Worm (Caenorhabditis elegans) whole organism, midembryonic: ENCODE data around the gene ZK666.12.

Source experiments
- T22C8.4 ChIP-seq: fragments of 200-800 bp; sonication (Bioruptor generic); IDR thresholded peaks from 2 replicates; pipeline ENCODE4 v1.3.6; 2022; ENCODE audit warnings: missing genetic modification characterization, missing compliant biosample characterization
- cog-1 ChIP-seq: sonication (generic microtip); optimal IDR thresholded peaks from 2 replicates; lab custom pipeline; 2016; ENCODE audit warnings: missing genetic modification characterization, missing compliant biosample characterization
- flt-1 ChIP-seq: fragments of 200-800 bp; sonication (Bioruptor generic); IDR thresholded peaks from 2 replicates; pipeline ENCODE4 v1.3.6; 2022; ENCODE audit warnings: missing genetic modification characterization, missing compliant biosample characterization
- klf-2 ChIP-seq: fragments of 200-800 bp; sonication (Bioruptor generic); conservative IDR thresholded peaks from 2 replicates; pipeline ENCODE4 v1.3.6; 2022; ENCODE audit warnings: missing genetic modification reagents, missing genetic modification characterization, missing compliant biosample characterization
- med-1 ChIP-seq: sonication (generic microtip); optimal IDR thresholded peaks from 2 replicates; lab custom pipeline; 2017; ENCODE audit warnings: missing genetic modification characterization, mild to moderate bottlenecking, missing compliant biosample characterization, antibody characterized with exemption, missing genetic modification reagents; ENCODE audit not compliant: insufficient read depth
- ref-1 ChIP-seq: fragments of 200-800 bp; sonication (Bioruptor generic); conservative IDR thresholded peaks from 2 replicates; pipeline ENCODE4 v1.3.6; 2022; ENCODE audit warnings: missing genetic modification reagents, missing genetic modification characterization, missing compliant biosample characterization
- tab-1 ChIP-seq: fragments of 200-800 bp; sonication (Bioruptor generic); IDR thresholded peaks from 2 replicates; pipeline ENCODE4 v1.3.6; 2022; ENCODE audit warnings: missing genetic modification characterization, missing compliant biosample characterization
- ztf-23 ChIP-seq: fragments of 200-800 bp; sonication (Bioruptor generic); IDR thresholded peaks from 2 replicates; pipeline ENCODE4 v1.3.6; 2022; ENCODE audit warnings: missing genetic modification reagents, missing genetic modification characterization, missing compliant biosample characterization
- ztf-29 ChIP-seq: fragments of 200-800 bp; sonication (Bioruptor generic); IDR thresholded peaks from 2 replicates; pipeline ENCODE4 v1.3.6; 2022; ENCODE audit warnings: missing genetic modification reagents, missing genetic modification characterization, missing compliant biosample characterization

The ZK666.12 gene

DNA sequence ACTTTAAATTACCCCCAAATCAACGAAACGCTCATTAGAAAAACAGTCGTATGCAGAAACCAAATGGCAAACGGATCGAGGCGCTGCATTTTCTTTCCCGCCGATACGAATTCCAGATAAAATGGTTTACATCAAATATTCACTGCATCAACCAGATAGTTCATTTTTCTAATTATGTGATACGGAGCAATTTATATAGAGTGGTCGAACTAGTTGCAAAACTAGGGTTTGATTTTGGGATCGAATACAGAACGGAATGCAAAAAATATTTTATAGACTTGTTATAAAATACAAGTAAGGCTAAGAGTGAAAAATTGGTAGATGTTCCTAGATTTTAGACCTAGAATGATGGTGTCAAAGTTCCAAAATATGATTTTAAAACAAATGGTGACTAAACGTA, 23.9 kb downstream of the ZK666.12 start:
- TF ChIP-seq ref-1, result no peak
- no peak for TF ChIP-seq tab-1 (GFP tag; lab: Robert Waterston, UW)
- no peak for TF ChIP-seq cog-1 (tag; lab: Kevin White, UChicago)
- no peak for TF ChIP-seq ztf-29 (GFP tag; lab: Robert Waterston, UW)
- TF ChIP-seq T22C8.4, result no peak
- TF ChIP-seq flt-1 (GFP tag; lab: Robert Waterston, UW), result no peak
- no peak for TF ChIP-seq med-1
- TF ChIP-seq klf-2, result no peak
- no peak for TF ChIP-seq ztf-23 (GFP tag; lab: Robert Waterston, UW)

DNA sequence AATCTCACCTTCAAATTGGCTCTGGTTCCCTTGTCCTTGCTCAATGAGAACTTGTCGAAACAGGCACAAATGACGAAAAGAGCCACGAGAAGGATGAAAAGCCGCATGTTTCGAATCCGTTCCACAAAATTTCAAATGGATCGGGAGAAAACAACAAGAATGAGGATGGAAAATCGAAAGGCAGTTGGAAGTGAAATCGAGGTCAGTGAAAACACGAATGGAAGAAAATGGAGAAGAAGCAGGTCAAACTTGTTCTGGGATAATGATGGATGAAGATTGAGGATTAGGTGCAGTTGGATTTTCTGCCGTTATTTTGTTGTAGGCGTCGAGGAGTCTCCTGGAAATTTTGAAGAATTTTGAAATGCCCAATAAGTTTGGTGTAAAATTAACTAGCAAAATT, 27.0 kb downstream of the ZK666.12 start:
- TF ChIP-seq cog-1 (tag; lab: Kevin White, UChicago), result no peak
- no peak for TF ChIP-seq klf-2
- TF ChIP-seq flt-1 (GFP tag; lab: Robert Waterston, UW), result no peak
- no peak for TF ChIP-seq T22C8.4
- TF ChIP-seq tab-1 (GFP tag; lab: Robert Waterston, UW), result no peak
- no peak for TF ChIP-seq ztf-23 (GFP tag; lab: Robert Waterston, UW)
- TF ChIP-seq ztf-29 (GFP tag; lab: Robert Waterston, UW), result no peak

- no peak for TF ChIP-seq ztf-23 (GFP tag; lab: Robert Waterston, UW)
- no peak for TF ChIP-seq flt-1 (GFP tag; lab: Robert Waterston, UW)
- TF ChIP-seq cog-1 (tag; lab: Kevin White, UChicago), result no peak
- TF ChIP-seq klf-2, result no peak
- TF ChIP-seq ref-1, result no peak
- no peak for TF ChIP-seq T22C8.4
- TF ChIP-seq med-1, result no peak
- no peak for TF ChIP-seq ztf-29 (GFP tag; lab: Robert Waterston, UW)
- TF ChIP-seq tab-1 (GFP tag; lab: Robert Waterston, UW), result no peak
Measured at ce11 chrII:10523583-10523982, 27.6 kb downstream of the ZK666.12 start, which contains the start of gene F59B10.5. TSS of gene F59B10.5 (minus strand) at chrII:10523683.

- TF ChIP-seq cog-1 (tag; lab: Kevin White, UChicago), result no peak
- TF ChIP-seq flt-1 (GFP tag; lab: Robert Waterston, UW), result no peak
- TF ChIP-seq T22C8.4, result no peak
- TF ChIP-seq klf-2, result no peak
- no peak for TF ChIP-seq ref-1
- TF ChIP-seq ztf-29 (GFP tag; lab: Robert Waterston, UW), result no peak
Measured at ce11 chrII:10524374-10524773, 28.4 kb downstream of the ZK666.12 start, which contains the start of gene F59B10.6. TSS of gene F59B10.6 (minus strand) at chrII:10524474.

DNA sequence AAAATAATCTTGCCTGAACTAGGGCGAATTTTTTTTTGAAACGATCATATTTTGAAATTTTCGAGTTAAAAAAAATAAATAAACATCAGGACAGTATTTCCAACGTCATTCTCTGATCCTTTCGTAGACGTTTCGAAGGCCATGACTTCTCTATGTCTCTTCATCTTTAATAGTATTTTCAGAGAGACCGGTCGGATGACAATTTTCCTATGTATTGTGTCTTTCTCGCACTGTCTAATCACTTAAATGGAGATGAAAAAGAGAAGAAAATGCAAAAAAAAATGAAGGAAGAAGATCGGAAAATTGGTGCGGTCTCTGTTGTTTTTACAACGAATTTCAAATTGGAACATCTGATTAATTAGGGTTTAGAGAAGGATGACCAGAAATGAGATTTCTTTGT, 29.1 kb downstream of the ZK666.12 start:
- TF ChIP-seq ztf-23 (GFP tag; lab: Robert Waterston, UW), result no peak
- TF ChIP-seq tab-1 (GFP tag; lab: Robert Waterston, UW), result no peak
- TF ChIP-seq ztf-29 (GFP tag; lab: Robert Waterston, UW), result no peak
- no peak for TF ChIP-seq flt-1 (GFP tag; lab: Robert Waterston, UW)
- no peak for TF ChIP-seq cog-1 (tag; lab: Kevin White, UChicago)
- TF ChIP-seq med-1, result no peak
- TF ChIP-seq klf-2, result no peak
- no peak for TF ChIP-seq T22C8.4
- TF ChIP-seq ref-1, result no peak

DNA sequence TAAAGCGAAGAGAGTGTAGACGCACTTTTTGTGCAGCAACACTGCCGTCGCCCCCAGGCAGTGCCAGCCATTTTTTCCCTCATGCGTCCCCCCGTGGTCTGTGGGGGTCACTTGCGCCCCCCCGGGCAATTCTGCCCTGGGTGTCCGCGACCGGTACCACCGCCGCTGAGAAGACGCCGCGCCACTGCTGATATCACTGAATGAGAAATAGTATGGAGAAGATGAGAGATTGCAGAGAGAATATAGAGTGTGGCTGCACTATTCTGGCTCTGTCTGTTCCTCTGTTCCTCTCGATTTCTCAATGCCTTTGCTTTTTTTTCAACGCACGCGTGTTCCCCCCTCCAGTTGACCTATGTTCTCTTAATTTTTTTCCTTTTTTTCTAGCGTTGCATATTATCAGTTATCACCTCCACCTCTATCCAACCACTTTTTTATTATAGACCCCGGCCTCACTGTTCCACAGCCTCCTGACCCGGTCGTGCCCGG, 31.7 kb downstream of the ZK666.12 start, which contains the start of gene mab-10:
Gene mab-10 (plus strand): TSS at position 436 of the 486 bp plus-strand sequence.
- no peak for TF ChIP-seq T22C8.4
- TF ChIP-seq flt-1 (GFP tag; lab: Robert Waterston, UW), result no peak
- TF ChIP-seq ref-1, result no peak
- TF ChIP-seq ztf-23 (GFP tag; lab: Robert Waterston, UW), result 0 out of 2 replicates have a peak, but pooled peaks have one; percentile 48
- TF ChIP-seq cog-1 (tag; lab: Kevin White, UChicago), result no peak

DNA sequence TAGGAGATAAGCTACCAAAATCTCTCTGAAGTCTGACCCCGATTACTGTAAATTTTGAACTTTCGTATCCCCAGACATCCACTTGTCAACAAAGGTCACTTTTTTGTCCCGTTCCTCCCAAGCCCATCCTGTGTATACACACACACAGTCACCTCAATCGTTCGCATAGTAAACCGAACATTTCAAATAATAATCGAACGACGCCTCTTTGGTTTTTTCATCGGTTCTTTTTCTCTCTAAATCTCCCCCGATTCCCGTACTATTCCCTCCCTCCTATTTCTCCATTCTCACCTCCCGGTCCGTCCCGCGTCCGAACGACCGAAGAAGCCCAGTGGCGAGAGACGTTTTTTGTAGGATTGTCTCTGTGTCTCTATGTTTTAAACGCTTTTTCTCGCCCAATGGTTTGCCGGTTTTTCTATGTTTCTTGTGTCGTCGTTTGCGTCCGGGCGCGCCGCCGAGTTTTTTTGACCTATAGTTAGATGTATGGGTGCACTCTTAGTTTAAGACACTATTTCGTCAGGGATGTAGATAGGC, 33.3 kb downstream of the ZK666.12 start:
- TF ChIP-seq ref-1, result no peak
- TF ChIP-seq T22C8.4, result no peak
- TF ChIP-seq klf-2, result no peak
- no peak for TF ChIP-seq tab-1 (GFP tag; lab: Robert Waterston, UW)
- TF ChIP-seq med-1, result no peak
- no peak for TF ChIP-seq ztf-29 (GFP tag; lab: Robert Waterston, UW)
- TF ChIP-seq flt-1 (GFP tag; lab: Robert Waterston, UW), result no peak
- TF ChIP-seq cog-1 (tag; lab: Kevin White, UChicago), result no peak
- TF ChIP-seq ztf-23 (GFP tag; lab: Robert Waterston, UW), result no peak

ce11 chrII:10530907-10531306, 34.9 kb downstream of the ZK666.12 start:
- TF ChIP-seq flt-1 (GFP tag; lab: Robert Waterston, UW), result no peak
- no peak for TF ChIP-seq klf-2
- TF ChIP-seq ref-1, result no peak
- TF ChIP-seq T22C8.4, result no peak
- no peak for TF ChIP-seq ztf-29 (GFP tag; lab: Robert Waterston, UW)
- no peak for TF ChIP-seq cog-1 (tag; lab: Kevin White, UChicago)
- no peak for TF ChIP-seq ztf-23 (GFP tag; lab: Robert Waterston, UW)
- no peak for TF ChIP-seq med-1
- no peak for TF ChIP-seq tab-1 (GFP tag; lab: Robert Waterston, UW)

DNA sequence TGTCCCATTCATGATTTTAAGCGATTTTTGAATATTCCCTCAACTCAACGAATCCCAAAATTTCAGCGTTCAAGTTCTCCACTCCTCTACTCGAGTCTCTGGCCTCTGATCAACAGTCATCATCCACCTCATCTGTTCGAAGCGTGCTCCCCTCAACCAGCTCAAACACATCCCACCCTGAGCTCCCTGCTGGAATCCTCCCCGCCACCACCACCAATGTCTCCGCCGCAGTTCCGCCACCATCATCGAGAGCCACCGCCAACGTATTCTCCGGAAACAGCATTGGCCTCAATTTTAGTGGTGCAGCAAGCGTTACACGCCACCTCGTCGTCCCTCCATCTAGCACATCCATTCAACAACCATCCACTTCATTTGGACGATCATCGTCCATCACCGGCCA, 35.6 kb downstream of the ZK666.12 start:
- TF ChIP-seq T22C8.4 (no peak), ztf-29 (GFP tag; lab: Robert Waterston, UW) (no peak), cog-1 (tag; lab: Kevin White, UChicago) (no peak), ref-1 (no peak), ztf-23 (GFP tag; lab: Robert Waterston, UW) (no peak), klf-2 (no peak), med-1 (no peak), tab-1 (GFP tag; lab: Robert Waterston, UW) (no peak), flt-1 (GFP tag; lab: Robert Waterston, UW) (no peak)

ce11 chrII:10533985-10534384, 38.0 kb downstream of the ZK666.12 start:
- TF ChIP-seq ztf-23 (GFP tag; lab: Robert Waterston, UW) (no peak), ref-1 (no peak), flt-1 (GFP tag; lab: Robert Waterston, UW) (no peak), T22C8.4 (no peak)
